Fruit fly (Drosophila melanogaster): ENCODE measurements around the gene CG9570.

- TF ChIP-seq usp (GFP tag; optimal IDR thresholded peaks at IDR 0.05) = no peak
- no peak for TF ChIP-seq ey (GFP tag; optimal IDR thresholded peaks at IDR 0.05)
- no peak for TF ChIP-seq pan (optimal IDR thresholded peaks at IDR 0.05)
Observed at dm6 chrX:20001996-20002395, 49.1 kb upstream of the CG9570 start, which contains the start of gene lky.

All from whole organism, wandering third instar larva.